Worm (Caenorhabditis elegans): Measurements from ENCODE around the gene R160.4.
A peak's percentile ranks its signal among the peaks of the same experiment; 100 is the strongest.
"Not testable (repeated sequence)": the region's sequence is repeated elsewhere in the genome, so short reads cannot be mapped to it uniquely, and the experiment has no call there.

The R160.4 gene

DNA sequence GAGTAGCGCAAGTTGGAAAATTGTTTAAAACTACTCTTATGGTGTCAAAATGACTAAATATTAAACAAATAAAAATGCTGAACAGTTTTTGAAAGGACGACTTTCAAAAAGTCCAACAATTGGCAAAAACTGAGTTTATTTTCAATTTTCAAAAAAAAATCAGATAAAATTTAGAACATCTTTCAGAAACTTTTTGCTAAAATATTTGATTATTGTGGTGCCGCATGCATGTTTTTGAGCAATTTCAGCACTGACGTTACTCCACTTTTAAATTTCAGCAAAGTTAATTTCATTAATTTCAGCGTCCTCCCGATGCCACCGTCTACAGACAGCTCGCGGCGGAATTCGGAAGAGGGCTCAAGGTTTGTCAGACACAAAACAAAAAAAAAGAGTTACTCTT, 29.4 kb downstream of the R160.4 start, which contains the start of gene cst-1:
Gene cst-1, plus strand, starts transcription at position 301 of the 400 bp plus-strand sequence.
- TF ChIP-seq ceh-63 (GFP tag; optimal IDR thresholded peaks at IDR 0.05); mdl-1 (tag; optimal IDR thresholded peaks at IDR 0.05); fkh-4 (tag; optimal IDR thresholded peaks at IDR 0.05; ENCODE audit: borderline replicate concordance): not testable (repeated sequence)

- TF ChIP-seq nhr-84, elt-3, C16A3.4 (tag; optimal IDR thresholded peaks at IDR 0.05): not testable (repeated sequence)
Observed at ce11 chrX:4335950-4336349, 32.8 kb downstream of the R160.4 start, which contains the start of gene cst-2. Gene cst-2 (minus strand): TSS chrX:4336050.

- TF ChIP-seq lin-15B, nhr-237, swsn-7 (tag; optimal IDR thresholded peaks at IDR 0.05): not testable (repeated sequence)
Observed at ce11 chrX:4332305-4332704, 36.4 kb downstream of the R160.4 start, which contains the start of gene C24A8.6. Gene C24A8.6 (minus strand): TSS chrX:4332405.

DNA sequence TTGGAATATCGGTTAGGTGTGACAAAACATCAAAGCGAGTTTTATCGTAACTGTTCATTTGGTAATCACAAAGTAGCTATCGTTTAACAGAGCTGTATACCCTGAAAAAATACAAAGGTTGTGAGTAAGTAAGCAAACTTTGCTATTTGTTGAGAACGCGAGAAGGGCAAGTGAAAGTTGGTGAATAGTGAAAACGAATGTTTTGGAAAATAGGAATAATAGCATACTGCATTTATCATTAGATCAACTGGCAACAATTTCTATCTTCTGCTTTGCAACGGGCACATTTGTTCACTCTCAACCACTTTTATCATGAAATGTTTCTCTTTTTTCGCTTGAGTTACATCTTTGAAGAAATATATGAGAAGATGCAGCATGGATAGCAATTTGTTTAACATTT, 39.9 kb downstream of the R160.4 start, which contains the start of gene C24A8.5:
Gene C24A8.5, minus strand, starts transcription at position 101 of the 400 bp plus-strand sequence.
- TF ChIP-seq nhr-20 (tag; optimal IDR thresholded peaks at IDR 0.05): no peak
- TF ChIP-seq grh-1 (GFP tag; IDR thresholded peaks at IDR 0.05): no peak
- TF ChIP-seq zip-4 (GFP tag; optimal IDR thresholded peaks at IDR 0.05): no peak
- TF ChIP-seq fkh-10 (GFP tag; optimal IDR thresholded peaks at IDR 0.05): no peak
- no peak for TF ChIP-seq lin-15B (tag; optimal IDR thresholded peaks at IDR 0.05)
- TF ChIP-seq tbx-2 (tag; optimal IDR thresholded peaks at IDR 0.05): no peak
- no peak for TF ChIP-seq hpl-2 (GFP tag; optimal IDR thresholded peaks at IDR 0.05)
- no peak for TF ChIP-seq elt-3 (tag; optimal IDR thresholded peaks at IDR 0.05)
- no peak for TF ChIP-seq elt-2 (tag; optimal IDR thresholded peaks at IDR 0.05)
- TF ChIP-seq mef-2 (tag; optimal IDR thresholded peaks at IDR 0.05): no peak
- no peak for TF ChIP-seq hlh-17 (GFP tag; optimal IDR thresholded peaks at IDR 0.05; ENCODE audit: borderline replicate concordance)
- TF ChIP-seq nhr-77 (tag; optimal IDR thresholded peaks at IDR 0.05): no peak

DNA sequence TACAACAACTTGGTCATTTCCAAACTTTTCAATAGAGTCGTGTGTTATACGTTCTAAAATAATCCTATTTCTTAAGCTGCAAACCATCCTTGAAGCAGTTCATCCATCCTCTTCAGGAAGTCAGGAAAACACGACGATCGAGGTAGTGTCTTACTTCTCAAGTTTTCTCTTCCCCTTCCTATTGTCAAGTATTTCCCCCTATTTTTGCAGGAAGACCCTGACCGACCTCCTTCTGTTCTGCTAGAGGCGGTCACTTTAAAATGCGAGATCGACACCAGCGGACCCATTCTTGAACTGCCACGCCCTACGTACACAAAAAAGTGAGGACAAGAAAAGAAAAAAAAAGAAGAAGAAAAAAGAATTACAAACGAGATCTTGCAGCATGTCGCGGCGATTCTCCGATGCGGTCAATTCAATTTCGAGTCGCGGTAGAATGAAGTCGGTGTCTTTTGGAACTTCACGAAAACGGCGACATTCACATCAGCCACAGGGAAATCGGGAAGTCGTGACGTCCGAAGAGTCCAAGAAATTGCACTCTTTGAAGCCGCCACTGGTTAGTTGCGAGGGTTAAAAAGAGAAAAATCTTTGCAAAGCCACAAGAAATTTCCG, 45.7 kb downstream of the R160.4 start:
- TF ChIP-seq zag-1 (tag; optimal IDR thresholded peaks at IDR 0.05): no peak
- TF ChIP-seq lsy-2 (tag; optimal IDR thresholded peaks at IDR 0.05): no peak
- TF ChIP-seq lin-14 (GFP tag; optimal IDR thresholded peaks at IDR 0.05): peak; percentile 54
- TF ChIP-seq efl-1 (optimal IDR thresholded peaks at IDR 0.05): no peak
- TF ChIP-seq efl-1 (GFP tag; optimal IDR thresholded peaks at IDR 0.05 in 1 of 2): peak in 1 of 2 experiments; percentile 88
- TF ChIP-seq skn-1 (tag; optimal IDR thresholded peaks at IDR 0.05): no peak
- peak; percentile 64 for TF ChIP-seq fkh-10 (GFP tag; optimal IDR thresholded peaks at IDR 0.05)

- TF ChIP-seq xbp-1 (tag; optimal IDR thresholded peaks at IDR 0.05) (no peak), rnt-1 (tag; optimal IDR thresholded peaks at IDR 0.05) (no peak), elt-2 (tag; optimal IDR thresholded peaks at IDR 0.05) (no peak), nhr-19 (GFP tag; conservative IDR thresholded peaks at IDR 0.05) (no peak), sptf-1 (tag; optimal IDR thresholded peaks at IDR 0.05) (no peak), lin-14 (GFP tag; optimal IDR thresholded peaks at IDR 0.05) (no peak), lir-3 (tag; optimal IDR thresholded peaks at IDR 0.05; ENCODE audit: poor library complexity) (no peak)
Observed at ce11 chrX:4320563-4320962, 48.1 kb downstream of the R160.4 start, which contains the start of gene dop-6. Gene dop-6 (plus strand): TSS chrX:4320863.
